Worm (Caenorhabditis elegans): Measurements from ENCODE around the gene lim-6.
A peak's percentile ranks its signal among the peaks of the same experiment; 100 is the strongest.

lim-6 gene

ce11 chrX:1044327-1044726 lies 27.9 kb upstream of the lim-6 start:
- TF ChIP-seq skn-1 (tag; optimal IDR thresholded peaks at IDR 0.05) (peak; percentile 69), nhr-76 (tag; optimal IDR thresholded peaks at IDR 0.05) (no peak)

ce11 chrX:1046156-1046831 lies 26.0 kb upstream of the lim-6 start, which contains the start of gene vpat-1:
vpat-1 (minus strand) TSS chrX:1046206.
- TF ChIP-seq nhr-237 (tag; optimal IDR thresholded peaks at IDR 0.05) = no peak
- peak; percentile 76 for TF ChIP-seq elt-2 (tag; optimal IDR thresholded peaks at IDR 0.05)
- TF ChIP-seq lir-3 (tag; optimal IDR thresholded peaks at IDR 0.05; ENCODE audit: poor library complexity) = no peak
- TF ChIP-seq grh-1 (GFP tag; IDR thresholded peaks at IDR 0.05) = no peak
- no peak for TF ChIP-seq ceh-82 (tag; optimal IDR thresholded peaks at IDR 0.05)
- TF ChIP-seq egl-13 (tag; optimal IDR thresholded peaks at IDR 0.05) = no peak
- no peak for TF ChIP-seq nhr-28 (tag; optimal IDR thresholded peaks at IDR 0.05)
- TF ChIP-seq mdl-1 (tag; optimal IDR thresholded peaks at IDR 0.05) = no peak
- TF ChIP-seq nhr-20 (tag; optimal IDR thresholded peaks at IDR 0.05) = peak; percentile 8
- no peak for TF ChIP-seq ceh-8 (GFP tag; optimal IDR thresholded peaks at IDR 0.05)
- no peak for TF ChIP-seq hpl-2 (GFP tag; optimal IDR thresholded peaks at IDR 0.05)
- no peak for TF ChIP-seq skn-1 (tag; optimal IDR thresholded peaks at IDR 0.05)
- TF ChIP-seq unc-30 (tag; optimal IDR thresholded peaks at IDR 0.05) = no peak
- no peak for TF ChIP-seq lin-13 (GFP tag; optimal IDR thresholded peaks at IDR 0.05)
- TF ChIP-seq efl-1 (optimal IDR thresholded peaks at IDR 0.05) = no peak
- no peak for TF ChIP-seq efl-1 (GFP tag; optimal IDR thresholded peaks at IDR 0.05 in 1 of 2)
- TF ChIP-seq nhr-85 (tag) = no peak
- TF ChIP-seq pag-3 (tag; optimal IDR thresholded peaks at IDR 0.05; ENCODE audit: borderline replicate concordance, insufficient read depth) = no peak

DNA sequence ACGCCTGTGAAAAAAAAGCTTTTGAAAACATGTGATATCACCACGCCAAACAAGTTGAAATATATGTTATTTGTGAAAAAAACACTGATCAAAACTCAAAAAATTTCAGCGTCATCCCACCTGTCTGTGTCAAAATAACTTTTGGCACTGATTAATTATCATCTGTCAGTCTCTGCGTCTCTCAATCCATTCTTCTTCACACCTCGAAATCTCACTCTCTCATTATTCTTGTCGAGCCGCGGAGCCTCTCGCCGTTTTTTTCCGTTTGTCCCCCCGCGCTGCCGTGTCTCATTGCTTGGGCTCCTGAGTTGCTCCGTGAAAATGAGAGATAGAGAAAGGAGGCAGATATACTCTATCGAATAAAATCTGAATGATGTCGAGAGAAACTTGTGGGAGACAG lies 21.2 kb upstream of the lim-6 start:
- TF ChIP-seq nhr-19 (GFP tag; conservative IDR thresholded peaks at IDR 0.05) = 0 out of 2 replicates have a peak, but pooled peaks have one; percentile 36
- TF ChIP-seq pag-3 (tag; optimal IDR thresholded peaks at IDR 0.05; ENCODE audit: borderline replicate concordance, insufficient read depth) = peak; percentile 83
- peak; percentile 54 for TF ChIP-seq nhr-20 (tag; optimal IDR thresholded peaks at IDR 0.05)
- TF ChIP-seq ceh-90 (tag; optimal IDR thresholded peaks at IDR 0.05) = no peak
- TF ChIP-seq swsn-7 (tag; optimal IDR thresholded peaks at IDR 0.05) = peak; percentile 39
- peak; percentile 56 for TF ChIP-seq fkh-8 (tag; optimal IDR thresholded peaks at IDR 0.05)
- TF ChIP-seq rnt-1 (tag; optimal IDR thresholded peaks at IDR 0.05) = peak; percentile 79
- peak; percentile 30 for TF ChIP-seq mef-2 (tag; optimal IDR thresholded peaks at IDR 0.05)
- no peak for TF ChIP-seq fkh-10 (GFP tag; optimal IDR thresholded peaks at IDR 0.05)
- peak; percentile 61 for TF ChIP-seq lin-39 (tag; optimal IDR thresholded peaks at IDR 0.05)
- peak; percentile 49 for TF ChIP-seq nhr-47 (tag; optimal IDR thresholded peaks at IDR 0.05)
- TF ChIP-seq lin-14 (GFP tag; optimal IDR thresholded peaks at IDR 0.05) = peak; percentile 80
- TF ChIP-seq nhr-12 (tag; optimal IDR thresholded peaks at IDR 0.05) = no peak
- no peak for TF ChIP-seq sup-37 (GFP tag; optimal IDR thresholded peaks at IDR 0.05)
- peak; percentile 42 for TF ChIP-seq tbx-2 (tag; optimal IDR thresholded peaks at IDR 0.05)
- TF ChIP-seq lsy-2 (tag; optimal IDR thresholded peaks at IDR 0.05) = peak; percentile 31 to 34
- peak; percentile 26 for TF ChIP-seq xbp-1 (tag; optimal IDR thresholded peaks at IDR 0.05)
- peak; percentile 80 for TF ChIP-seq dsc-1 (tag; optimal IDR thresholded peaks at IDR 0.05)
- peak; percentile 48 for TF ChIP-seq snu-23 (GFP tag; optimal IDR thresholded peaks at IDR 0.05)
- peak; percentile 19 for TF ChIP-seq mep-1 (tag; optimal IDR thresholded peaks at IDR 0.05)
- TF ChIP-seq ceh-8 (GFP tag; optimal IDR thresholded peaks at IDR 0.05) = no peak
- peak; percentile 86 for TF ChIP-seq nhr-71 (tag; optimal IDR thresholded peaks at IDR 0.05)
- peak; percentile 54 for TF ChIP-seq skn-1 (tag; optimal IDR thresholded peaks at IDR 0.05)

Measured in whole organism, L1 larva.